Worm (Caenorhabditis elegans) whole organism, L3 larva: Measurements from ENCODE around the gene rpt-3.

Experiments
- R02D3.7 ChIP-seq: fragments of 150-350 bp; optimal IDR thresholded peaks from 2 replicates; lab custom pipeline; 2014; ENCODE audit warnings: missing biosample characterization, missing genetic modification characterization
- aly-2 ChIP-seq: fragments of 150-350 bp; optimal IDR thresholded peaks from 2 replicates; lab custom pipeline; 2014; ENCODE audit warnings: missing biosample characterization, missing genetic modification characterization
- ama-1 ChIP-seq: fragments of 150-350 bp; optimal IDR thresholded peaks from 2 replicates; lab custom pipeline; 2018
- ceh-16 ChIP-seq: sonication (generic microtip); optimal IDR thresholded peaks from 2 replicates; lab custom pipeline; 2017; ENCODE audit warnings: missing biosample characterization, missing genetic modification characterization
- ceh-82 ChIP-seq: fragments of 150-350 bp; optimal IDR thresholded peaks from 2 replicates; lab custom pipeline; 2014; ENCODE audit warnings: missing biosample characterization, missing genetic modification characterization
- ceh-9 ChIP-seq: sonication (generic microtip); optimal IDR thresholded peaks from 2 replicates; lab custom pipeline; 2018; ENCODE audit warnings: missing biosample characterization, missing genetic modification characterization
- daf-12 ChIP-seq: fragments of 150-350 bp; optimal IDR thresholded peaks from 2 replicates; lab custom pipeline; 2014; ENCODE audit warnings: missing biosample characterization, missing genetic modification reagents, missing genetic modification characterization
- egl-27 ChIP-seq: sonication (generic microtip); optimal IDR thresholded peaks from 4 replicates; lab custom pipeline; 2017; ENCODE audit warnings: missing biosample characterization, missing genetic modification reagents, missing genetic modification characterization
- elt-1 ChIP-seq: fragments of 150-350 bp; optimal IDR thresholded peaks from 2 replicates; lab custom pipeline; 2014; ENCODE audit warnings: missing biosample characterization, missing genetic modification characterization
- elt-2 ChIP-seq: sonication (generic microtip); optimal IDR thresholded peaks from 2 replicates; lab custom pipeline; 2016; ENCODE audit warnings: missing genetic modification reagents, mild to moderate bottlenecking, missing genetic modification characterization, missing compliant biosample characterization
- elt-3 ChIP-seq, 3 experiments: fragments of 150-350 bp in 1 of 3; sonication (generic microtip) in 2 of 3; optimal IDR thresholded peaks; 2 replicates in 2 of 3; 4 replicates in 1 of 3; lab custom pipeline; 2014 to 2017; ENCODE audit warnings: missing biosample characterization in 3 of 3, missing genetic modification characterization in 3 of 3
- eor-1 ChIP-seq, 2 experiments: fragments of 150-350 bp; optimal IDR thresholded peaks; 2 replicates each; lab custom pipeline; 2014 to 2018; ENCODE audit warnings: missing biosample characterization in 2 of 2, missing genetic modification characterization in 2 of 2
- fkh-10 ChIP-seq: sonication (generic microtip); optimal IDR thresholded peaks from 2 replicates; lab custom pipeline; 2017; ENCODE audit warnings: missing biosample characterization, missing genetic modification reagents, missing genetic modification characterization
- fkh-2 ChIP-seq: fragments of 150-350 bp; optimal IDR thresholded peaks from 2 replicates; lab custom pipeline; 2014; ENCODE audit warnings: missing biosample characterization, missing genetic modification reagents, missing genetic modification characterization
- hmg-11 ChIP-seq: sonication (generic microtip); optimal IDR thresholded peaks from 2 replicates; lab custom pipeline; 2016; ENCODE audit warnings: missing genetic modification characterization, missing compliant biosample characterization
- jun-1 ChIP-seq: fragments of 150-350 bp; optimal IDR thresholded peaks from 2 replicates; lab custom pipeline; 2014; ENCODE audit warnings: missing biosample characterization, missing genetic modification reagents, missing genetic modification characterization
- lin-15B ChIP-seq: fragments of 150-350 bp; optimal IDR thresholded peaks from 2 replicates; lab custom pipeline; 2014; ENCODE audit warnings: missing biosample characterization, missing genetic modification characterization
- lsy-12 ChIP-seq: sonication (generic microtip); optimal IDR thresholded peaks from 2 replicates; lab custom pipeline; 2016; ENCODE audit warnings: mild to moderate bottlenecking, missing genetic modification characterization, missing compliant biosample characterization
- mdl-1 ChIP-seq: fragments of 150-350 bp; optimal IDR thresholded peaks from 2 replicates; lab custom pipeline; 2014; ENCODE audit warnings: missing biosample characterization, missing genetic modification characterization
- mml-1 ChIP-seq: fragments of 150-350 bp; sonication (generic microtip); optimal IDR thresholded peaks from 3 replicates; lab custom pipeline; 2014; ENCODE audit warnings: missing biosample characterization, missing genetic modification characterization
- nfya-1 ChIP-seq: sonication (generic microtip); optimal IDR thresholded peaks from 2 replicates; lab custom pipeline; 2017; ENCODE audit warnings: missing genetic modification characterization, mild to moderate bottlenecking, missing compliant biosample characterization, antibody characterized with exemption, moderate library complexity; ENCODE audit not compliant: insufficient read depth
- nhr-11 ChIP-seq: fragments of 150-350 bp; optimal IDR thresholded peaks from 2 replicates; lab custom pipeline; 2014; ENCODE audit warnings: missing biosample characterization, missing genetic modification characterization
- nhr-12 ChIP-seq: fragments of 150-350 bp; optimal IDR thresholded peaks from 2 replicates; lab custom pipeline; 2014; ENCODE audit warnings: missing biosample characterization, missing genetic modification characterization
- nhr-23 ChIP-seq: fragments of 150-350 bp; optimal IDR thresholded peaks from 2 replicates; lab custom pipeline; 2014; ENCODE audit warnings: missing biosample characterization, missing genetic modification reagents, missing genetic modification characterization
- nhr-25 ChIP-seq: sonication (generic microtip); optimal IDR thresholded peaks from 2 replicates; lab custom pipeline; 2017; ENCODE audit warnings: missing biosample characterization, missing genetic modification characterization
- nhr-28 ChIP-seq: fragments of 150-350 bp; optimal IDR thresholded peaks from 2 replicates; lab custom pipeline; 2014; ENCODE audit warnings: missing biosample characterization, missing genetic modification characterization
- nhr-43 ChIP-seq: sonication (generic microtip); optimal IDR thresholded peaks from 2 replicates; lab custom pipeline; 2016; ENCODE audit warnings: mild to moderate bottlenecking, missing genetic modification characterization, missing compliant biosample characterization; ENCODE audit not compliant: poor library complexity, severe bottlenecking
- nhr-67 ChIP-seq: fragments of 150-350 bp; optimal IDR thresholded peaks from 2 replicates; lab custom pipeline; 2014; ENCODE audit warnings: missing biosample characterization, missing genetic modification characterization
- nhr-76 ChIP-seq: fragments of 150-350 bp; sonication (generic microtip); optimal IDR thresholded peaks from 5 replicates; lab custom pipeline; 2014; ENCODE audit warnings: missing biosample characterization, missing genetic modification characterization
- nhr-77 ChIP-seq: fragments of 150-350 bp; optimal IDR thresholded peaks from 2 replicates; lab custom pipeline; 2014; ENCODE audit warnings: missing biosample characterization, missing genetic modification characterization
- pha-4 ChIP-seq: fragments of 150-350 bp; optimal IDR thresholded peaks from 2 replicates; lab custom pipeline; 2014; ENCODE audit warnings: missing biosample characterization, missing genetic modification reagents, missing genetic modification characterization
- pqm-1 ChIP-seq: fragments of 150-350 bp; optimal IDR thresholded peaks from 2 replicates; lab custom pipeline; 2017; ENCODE audit warnings: missing biosample characterization, missing genetic modification characterization, inconsistent platforms
- sea-2 ChIP-seq: fragments of 150-350 bp; sonication (generic microtip); optimal IDR thresholded peaks from 4 replicates; lab custom pipeline; 2014; ENCODE audit warnings: missing biosample characterization, missing genetic modification reagents, missing genetic modification characterization
- skn-1 ChIP-seq: fragments of 150-350 bp; optimal IDR thresholded peaks from 2 replicates; lab custom pipeline; 2014; ENCODE audit warnings: missing biosample characterization, missing genetic modification characterization
- snpc-4 ChIP-seq: fragments of 150-350 bp; optimal IDR thresholded peaks from 2 replicates; lab custom pipeline; 2014; ENCODE audit warnings: missing biosample characterization, missing genetic modification characterization
- tbx-2 ChIP-seq: sonication (generic microtip); optimal IDR thresholded peaks from 2 replicates; lab custom pipeline; 2016; ENCODE audit warnings: mild to moderate bottlenecking, missing genetic modification characterization, missing compliant biosample characterization
- unc-39 ChIP-seq: sonication (generic microtip); optimal IDR thresholded peaks from 4 replicates; lab custom pipeline; 2017; ENCODE audit warnings: missing biosample characterization, missing genetic modification characterization
- ztf-11 ChIP-seq: fragments of 150-350 bp; optimal IDR thresholded peaks from 2 replicates; lab custom pipeline; 2014; ENCODE audit warnings: missing biosample characterization, missing genetic modification characterization
- ztf-4 ChIP-seq: fragments of 150-350 bp; optimal IDR thresholded peaks from 2 replicates; lab custom pipeline; 2014; ENCODE audit warnings: missing biosample characterization, missing genetic modification characterization

rpt-3 gene

ce11 chrIII:6482918-6483317 lies 6.7 kb upstream of the rpt-3 start, which contains the start of gene chtb-2:
TSS of gene chtb-2 (plus strand) at chrIII:6483218.
- TF ChIP-seq eor-1 (tag; optimal IDR thresholded peaks at IDR 0.05; lab: Kevin White, UChicago): no peak
- no peak for TF ChIP-seq snpc-4 (tag; lab: Kevin White, UChicago)
- TF ChIP-seq nhr-43 (tag; lab: Kevin White, UChicago): no peak
- no peak for TF ChIP-seq nhr-23
- TF ChIP-seq nhr-12 (tag; lab: Kevin White, UChicago): no peak

- TF ChIP-seq jun-1 (tag; lab: Kevin White, UChicago): no peak
- TF ChIP-seq unc-39 (tag; lab: Kevin White, UChicago): no peak
- no peak for TF ChIP-seq fkh-2 (tag; lab: Kevin White, UChicago)
- peak; percentile 41 for TF ChIP-seq nhr-23
- peak; percentile 62 for TF ChIP-seq nfya-1 (tag; lab: Kevin White, UChicago)
- no peak for TF ChIP-seq fkh-10
- TF ChIP-seq hmg-11 (tag; lab: Kevin White, UChicago): no peak
- TF ChIP-seq nhr-11 (tag; lab: Kevin White, UChicago): no peak
- no peak for TF ChIP-seq nhr-76 (tag; lab: Kevin White, UChicago)
- no peak for TF ChIP-seq nhr-12 (tag; lab: Kevin White, UChicago)
- TF ChIP-seq nhr-28 (tag; lab: Kevin White, UChicago): no peak
- TF ChIP-seq lin-15B (tag; lab: Kevin White, UChicago): peak; percentile 39
- TF ChIP-seq ceh-82: no peak
- TF ChIP-seq nhr-43 (tag; lab: Kevin White, UChicago): peak; percentile 24
- peak; percentile 98 for TF ChIP-seq skn-1
- no peak for TF ChIP-seq elt-3 (tag; optimal IDR thresholded peaks at IDR 0.05; lab: Kevin White, UChicago)
- no peak for TF ChIP-seq ceh-16 (tag; lab: Kevin White, UChicago)
- TF ChIP-seq lsy-12 (tag; lab: Kevin White, UChicago): no peak
- peak; percentile 58 for TF ChIP-seq pha-4 (tag; lab: Kevin White, UChicago)
- TF ChIP-seq elt-2: peak; percentile 13
- peak; percentile 7 for TF ChIP-seq snpc-4 (tag; lab: Kevin White, UChicago)
- TF ChIP-seq R02D3.7 (tag; lab: Kevin White, UChicago): peak; percentile 10
- no peak for TF ChIP-seq mml-1 (tag; lab: Kevin White, UChicago)
Measured at ce11 chrIII:6488916-6489315, 677 bp upstream of the rpt-3 start.

- TF ChIP-seq hmg-11 (tag; lab: Kevin White, UChicago) (no peak), R02D3.7 (tag; lab: Kevin White, UChicago) (no peak)
Measured at ce11 chrIII:6490989-6491388, 1.4 kb downstream of the rpt-3 start.

- TF ChIP-seq fkh-10 (no peak), nhr-12 (tag; lab: Kevin White, UChicago) (no peak), elt-1 (tag; lab: Kevin White, UChicago) (no peak), R02D3.7 (tag; lab: Kevin White, UChicago) (no peak), ceh-9 (tag; lab: Kevin White, UChicago) (no peak), lsy-12 (tag; lab: Kevin White, UChicago) (no peak), pha-4 (tag; lab: Kevin White, UChicago) (no peak), sea-2 (GFP tag; lab: Kevin White, UChicago) (no peak), lin-15B (tag; lab: Kevin White, UChicago) (no peak), nhr-23 (no peak), ceh-16 (tag; lab: Kevin White, UChicago) (no peak), aly-2 (tag; lab: Kevin White, UChicago) (no peak), daf-12 (tag; lab: Kevin White, UChicago) (no peak)
Measured at ce11 chrIII:6492807-6493206, 3.2 kb downstream of the rpt-3 start, which contains the start of gene srb-11. TSS of gene srb-11 (minus strand) at chrIII:6492907.

- TF ChIP-seq hmg-11 (tag; lab: Kevin White, UChicago) (no peak), nhr-12 (tag; lab: Kevin White, UChicago) (no peak), ceh-16 (tag; lab: Kevin White, UChicago) (no peak), ama-1 (lab: Kevin White, UChicago) (no peak), nhr-25 (tag; lab: Kevin White, UChicago) (no peak), ceh-9 (tag; lab: Kevin White, UChicago) (no peak), nhr-67 (no peak), nhr-43 (tag; lab: Kevin White, UChicago) (no peak), tbx-2 (no peak), fkh-2 (tag; lab: Kevin White, UChicago) (no peak), lin-15B (tag; lab: Kevin White, UChicago) (no peak), nhr-77 (tag; lab: Kevin White, UChicago) (no peak), eor-1 (tag; optimal IDR thresholded peaks at IDR 0.05; lab: Kevin White, UChicago) (no peak), mdl-1 (no peak), daf-12 (tag; lab: Kevin White, UChicago) (no peak), egl-27 (tag; lab: Kevin White, UChicago) (no peak), jun-1 (tag; lab: Kevin White, UChicago) (no peak), snpc-4 (tag; lab: Kevin White, UChicago) (no peak), elt-3 (tag; optimal IDR thresholded peaks at IDR 0.05; lab: Kevin White, UChicago) (no peak), ztf-4 (tag; lab: Kevin White, UChicago) (no peak), ztf-11 (tag; lab: Kevin White, UChicago) (no peak), pqm-1 (peak; percentile 77), mml-1 (tag; lab: Kevin White, UChicago) (no peak), pha-4 (tag; lab: Kevin White, UChicago) (peak; percentile 23), fkh-10 (no peak), elt-2 (peak; percentile 85)
Measured at ce11 chrIII:6495191-6495723, 5.7 kb downstream of the rpt-3 start, which contains the start of gene F23F12.13. TSS of gene F23F12.13 (plus strand) at chrIII:6495673.
